Worm (Caenorhabditis elegans) whole organism, L3 larva: ENCODE measurements around the gene ani-3.

Experiments used
- egl-5 ChIP-seq: fragments of 150-350 bp; optimal IDR thresholded peaks from 2 replicates; lab custom pipeline; 2017; ENCODE audit warnings: missing biosample characterization, missing genetic modification reagents, missing genetic modification characterization, inconsistent platforms
- fkh-10 ChIP-seq: sonication (generic microtip); optimal IDR thresholded peaks from 2 replicates; lab custom pipeline; 2017; ENCODE audit warnings: missing biosample characterization, missing genetic modification reagents, missing genetic modification characterization
- mdl-1 ChIP-seq: fragments of 150-350 bp; optimal IDR thresholded peaks from 2 replicates; lab custom pipeline; 2014; ENCODE audit warnings: missing biosample characterization, missing genetic modification characterization
- snpc-4 ChIP-seq: fragments of 150-350 bp; optimal IDR thresholded peaks from 2 replicates; lab custom pipeline; 2014; ENCODE audit warnings: missing biosample characterization, missing genetic modification characterization
- ztf-11 ChIP-seq: fragments of 150-350 bp; optimal IDR thresholded peaks from 2 replicates; lab custom pipeline; 2014; ENCODE audit warnings: missing biosample characterization, missing genetic modification characterization

DNA sequence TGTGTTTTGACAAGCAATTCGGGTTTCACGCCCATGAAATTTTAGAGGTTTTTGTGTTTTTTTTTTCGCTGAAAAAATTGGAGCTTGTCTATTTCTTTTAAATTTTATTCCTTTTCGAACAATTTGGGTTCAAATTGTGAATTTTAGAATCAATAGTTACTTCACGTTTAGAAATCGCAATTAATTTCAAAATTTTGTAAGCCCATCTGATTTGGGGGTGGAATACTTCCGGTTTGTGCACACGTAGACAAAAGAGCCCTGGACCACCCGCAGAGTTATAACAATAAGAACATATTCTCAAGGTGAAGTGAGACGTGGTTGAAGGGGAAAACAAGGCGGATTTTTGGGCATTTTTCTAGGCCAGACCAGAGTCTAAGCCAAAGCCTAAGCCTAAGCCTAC, 21.7 kb downstream of the ani-3 start, which contains the start of gene Y116F11A.6:
- TF ChIP-seq egl-5 (tag; lab: Kevin White, UChicago) (no peak), snpc-4 (no peak), fkh-10 (GFP tag; lab: Kevin White, UChicago) (no peak), ztf-11 (no peak), mdl-1 (no peak)
